Worm (Caenorhabditis elegans): ENCODE data around the gene srh-71.

DNA sequence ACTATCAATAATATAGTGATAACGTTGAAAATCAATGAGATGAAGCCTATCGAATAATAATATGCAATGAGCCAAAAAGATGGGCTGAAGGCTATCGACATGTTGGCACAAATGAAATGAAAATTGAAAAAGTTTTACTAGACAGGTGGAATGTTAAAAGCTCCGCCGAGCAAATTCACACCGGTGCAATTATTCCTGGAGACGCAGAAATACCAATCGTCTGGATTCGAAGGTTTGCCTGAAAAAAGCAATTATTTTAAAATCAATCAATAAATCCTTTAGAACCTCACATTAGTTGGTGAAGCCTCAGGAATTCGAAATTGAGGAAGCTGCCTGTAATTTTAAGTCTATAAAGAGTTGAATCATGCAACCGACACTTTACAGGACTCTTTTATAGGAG is 31.1 kb downstream of the srh-71 start, which contains the start of gene sri-32:
- no peak for TF ChIP-seq lin-11 (tag; optimal IDR thresholded peaks at IDR 0.05)
- no peak for TF ChIP-seq nhr-237 (tag; optimal IDR thresholded peaks at IDR 0.05)
- TF ChIP-seq unc-55 (GFP tag; optimal IDR thresholded peaks at IDR 0.05): no peak
- TF ChIP-seq ztf-11 (tag; optimal IDR thresholded peaks at IDR 0.05): no peak
- TF ChIP-seq nhr-77 (tag; optimal IDR thresholded peaks at IDR 0.05): no peak
- TF ChIP-seq nhr-10 (tag; optimal IDR thresholded peaks at IDR 0.05): no peak
- no peak for TF ChIP-seq ama-1 (optimal IDR thresholded peaks at IDR 0.05)
- TF ChIP-seq nhr-11 (tag; optimal IDR thresholded peaks at IDR 0.05): no peak
- no peak for TF ChIP-seq R02D3.7 (tag; optimal IDR thresholded peaks at IDR 0.05)
- TF ChIP-seq elt-3 (tag; optimal IDR thresholded peaks at IDR 0.05): no peak
- no peak for TF ChIP-seq nhr-25 (tag; optimal IDR thresholded peaks at IDR 0.05)
- TF ChIP-seq ZK546.5 (tag; optimal IDR thresholded peaks at IDR 0.05): no peak
- no peak for TF ChIP-seq unc-39 (tag; optimal IDR thresholded peaks at IDR 0.05)
- no peak for TF ChIP-seq lin-39 (tag; optimal IDR thresholded peaks at IDR 0.05)
